Fruit fly (Drosophila melanogaster) S2 (cell line): ENCODE data around the gene CG10919.

ENCODE experiments used
- CG8478 ChIP-seq: fragments of >200 bp; optimal IDR thresholded peaks from 2 replicates; lab custom pipeline; 2018
- CTCF ChIP-seq, 2 experiments: fragments of >200 bp; optimal IDR thresholded peaks; 2 replicates each; lab custom pipeline; 2018

Gene CG10919

DNA sequence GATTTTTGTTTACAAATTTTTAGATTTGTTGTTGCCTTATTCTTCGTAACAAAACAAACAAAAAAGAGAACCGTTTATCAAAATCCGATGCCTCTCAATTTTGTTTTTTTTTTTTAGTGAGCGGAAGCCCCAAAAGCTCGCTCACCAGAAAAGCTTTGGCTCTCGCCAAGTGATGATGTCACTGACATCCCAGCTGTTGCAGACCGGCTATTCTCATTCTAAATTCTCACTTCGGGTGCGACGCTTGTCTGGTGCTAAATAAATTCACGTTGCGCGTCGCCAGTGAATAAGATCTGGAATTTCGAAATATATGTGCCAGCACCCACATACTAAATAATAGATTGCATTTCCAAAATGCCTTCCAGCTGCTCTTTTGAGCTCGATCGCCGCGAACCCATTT, 35.9 kb downstream of the CG10919 start, which contains the start of gene CG2641:
CG2641 (plus strand) TSS at position 215 of the 400 bp plus-strand sequence.
- TF ChIP-seq CTCF (optimal IDR thresholded peaks at IDR 0.05; lab: Kevin White, UChicago) (no peak), CG8478 (lab: Kevin White, UChicago) (no peak)

dm6 chr3R:7798525-7798924, 40.6 kb downstream of the CG10919 start, which contains the start of gene CG18744:
Gene CG18744 (minus strand): TSS chr3R:7798771.
- TF ChIP-seq CTCF (optimal IDR thresholded peaks at IDR 0.05; lab: Kevin White, UChicago) (no peak), CG8478 (lab: Kevin White, UChicago) (no peak)

dm6 chr3R:7802693-7803092, 44.8 kb downstream of the CG10919 start, which contains the start of gene CG3014:
Gene CG3014 (minus strand): TSS chr3R:7802793.
- no peak for TF ChIP-seq CTCF (optimal IDR thresholded peaks at IDR 0.05; lab: Kevin White, UChicago)
- TF ChIP-seq CG8478 (lab: Kevin White, UChicago) = no peak

DNA sequence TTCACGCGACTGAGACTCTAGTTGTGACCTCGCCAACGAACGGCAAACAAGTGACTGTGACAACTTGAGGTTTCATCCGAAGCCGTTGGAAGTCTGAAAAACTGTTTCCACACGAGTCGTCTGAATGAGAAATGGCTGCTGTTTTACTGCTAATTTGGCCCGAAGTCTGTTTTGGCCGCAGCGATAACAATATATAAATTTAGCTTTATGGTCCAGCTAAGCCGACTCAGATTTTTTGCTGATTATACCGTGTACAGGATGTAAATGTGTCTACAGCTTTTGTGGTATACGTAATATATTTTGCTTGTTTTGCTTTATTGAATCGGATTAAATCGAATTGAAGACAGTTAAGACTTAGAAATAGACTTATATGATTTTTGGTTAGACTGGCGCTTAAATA, 46.4 kb downstream of the CG10919 start, which contains the start of gene CG18268:
CG18268 (minus strand) TSS at position 101 of the 400 bp plus-strand sequence.
- TF ChIP-seq CTCF (optimal IDR thresholded peaks at IDR 0.05; lab: Kevin White, UChicago) = no peak
- no peak for TF ChIP-seq CG8478 (lab: Kevin White, UChicago)
